Worm (Caenorhabditis elegans) whole organism, L4 larva: ENCODE measurements around the gene K01A6.6.
A peak's percentile ranks its signal among the peaks of the same experiment; 100 is the strongest.

ENCODE experiments used
- F10B5.3 ChIP-seq: sonication (generic microtip); optimal IDR thresholded peaks from 2 replicates; lab custom pipeline; 2016; ENCODE audit warnings: mild to moderate bottlenecking, missing genetic modification characterization, missing compliant biosample characterization
- F44E2.7 ChIP-seq: fragments of 200-800 bp; sonication (Bioruptor generic); IDR thresholded peaks from 2 replicates; pipeline ENCODE4 v2.1.2; 2022; ENCODE audit warnings: missing genetic modification characterization, missing compliant biosample characterization
- F49E8.2 ChIP-seq: sonication (generic microtip); optimal IDR thresholded peaks from 2 replicates; lab custom pipeline; 2016; ENCODE audit warnings: missing compliant biosample characterization, mild to moderate bottlenecking, missing genetic modification characterization, borderline replicate concordance
- R02D3.7 ChIP-seq: fragments of 150-350 bp; sonication (generic microtip); optimal IDR thresholded peaks from 3 replicates; lab custom pipeline; 2014; ENCODE audit warnings: missing biosample characterization, missing genetic modification characterization
- T20F7.1 ChIP-seq: fragments of 200-800 bp; sonication (Bioruptor generic); optimal IDR thresholded peaks from 2 replicates; lab custom pipeline; 2018; ENCODE audit warnings: mild to moderate bottlenecking, missing genetic modification characterization, missing compliant biosample characterization
- ZK337.2 ChIP-seq: fragments of 200-800 bp; sonication (Bioruptor generic); IDR thresholded peaks from 2 replicates; pipeline ENCODE4 v1.3.6; 2022; ENCODE audit warnings: missing genetic modification reagents, missing genetic modification characterization, missing compliant biosample characterization
- aha-1 ChIP-seq: fragments of 150-350 bp; peaks from one replicate; lab custom pipeline; 2014; ENCODE audit warnings: missing biosample characterization, missing genetic modification characterization
- ama-1 ChIP-seq: fragments of 150-350 bp; optimal IDR thresholded peaks from 2 replicates; lab custom pipeline; 2014; ENCODE audit warnings: inconsistent platforms, mixed read lengths
- attf-4 ChIP-seq: sonication (generic microtip); optimal IDR thresholded peaks from 3 replicates; lab custom pipeline; 2017; ENCODE audit warnings: missing biosample characterization, missing genetic modification characterization
- ces-1 ChIP-seq: fragments of 150-350 bp; sonication (generic microtip); optimal IDR thresholded peaks from 4 replicates; lab custom pipeline; 2014; ENCODE audit warnings: missing biosample characterization, missing genetic modification reagents, missing genetic modification characterization
- ctbp-1 ChIP-seq: fragments of 200-800 bp; sonication (Bioruptor generic); IDR thresholded peaks from 2 replicates; pipeline ENCODE4 v1.3.6; 2022; ENCODE audit warnings: missing genetic modification reagents, missing genetic modification characterization, missing compliant biosample characterization
- dpl-1 ChIP-seq: fragments of 150-350 bp; optimal IDR thresholded peaks from 2 replicates; lab custom pipeline; 2014; ENCODE audit warnings: missing biosample characterization, missing genetic modification reagents, missing genetic modification characterization
- duxl-1 ChIP-seq: sonication (generic microtip); optimal IDR thresholded peaks from 2 replicates; lab custom pipeline; 2016; ENCODE audit warnings: mild to moderate bottlenecking, missing genetic modification characterization, moderate library complexity, missing compliant biosample characterization; ENCODE audit not compliant: poor library complexity
- egl-27 ChIP-seq: sonication (generic microtip); optimal IDR thresholded peaks from 3 replicates; lab custom pipeline; 2017; ENCODE audit warnings: missing biosample characterization, missing genetic modification reagents, missing genetic modification characterization
- egl-43 ChIP-seq: fragments of 200-800 bp; sonication (Bioruptor generic); IDR thresholded peaks from 2 replicates; pipeline ENCODE4 v1.3.6; 2022; ENCODE audit warnings: missing genetic modification reagents, missing genetic modification characterization, missing compliant biosample characterization
- fkh-10 ChIP-seq: fragments of 150-350 bp; optimal IDR thresholded peaks from 2 replicates; lab custom pipeline; 2014; ENCODE audit warnings: missing biosample characterization, missing genetic modification reagents, missing genetic modification characterization
- fos-1 ChIP-seq: fragments of 150-350 bp; optimal IDR thresholded peaks from 2 replicates; lab custom pipeline; 2014; ENCODE audit warnings: missing biosample characterization, missing genetic modification characterization
- gei-8 ChIP-seq: fragments of 200-800 bp; sonication (Bioruptor generic); optimal IDR thresholded peaks from 2 replicates; lab custom pipeline; 2018; ENCODE audit warnings: mild to moderate bottlenecking, missing genetic modification characterization, missing compliant biosample characterization
- hif-1 ChIP-seq, 2 experiments: sonication (generic microtip); optimal IDR thresholded peaks; 2 replicates each; lab custom pipeline; 2016 to 2017; ENCODE audit warnings: missing compliant biosample characterization in 2 of 2, missing genetic modification characterization in 2 of 2, missing genetic modification reagents in 2 of 2, missing genotype in 2 of 2, mild to moderate bottlenecking in 1 of 2
- hlh-11 ChIP-seq: fragments of 200-800 bp; sonication (Bioruptor generic); optimal IDR thresholded peaks from 2 replicates; lab custom pipeline; 2018; ENCODE audit warnings: mild to moderate bottlenecking, missing genetic modification characterization, missing compliant biosample characterization
- lim-7 ChIP-seq: fragments of 200-800 bp; sonication (Bioruptor generic); IDR thresholded peaks from 2 replicates; pipeline ENCODE4 v1.3.6; 2022; ENCODE audit warnings: missing genetic modification characterization, missing compliant biosample characterization
- lin-1 ChIP-seq: fragments of 200-800 bp; sonication (Bioruptor generic); IDR thresholded peaks from 2 replicates; pipeline ENCODE4 v1.3.6; 2022; ENCODE audit warnings: missing genetic modification reagents, missing genetic modification characterization, missing compliant biosample characterization
- lin-29 ChIP-seq: fragments of 200-800 bp; sonication (Bioruptor generic); IDR thresholded peaks from 2 replicates; pipeline ENCODE4 v1.3.6; 2022; ENCODE audit warnings: missing genetic modification reagents, missing genetic modification characterization, missing compliant biosample characterization
- lin-38 ChIP-seq: fragments of 200-800 bp; sonication (Bioruptor generic); IDR thresholded peaks from 2 replicates; pipeline ENCODE4 v1.3.6; 2022; ENCODE audit warnings: missing genetic modification reagents, missing genetic modification characterization, missing compliant biosample characterization
- lin-39 ChIP-seq: fragments of 150-350 bp; optimal IDR thresholded peaks from 2 replicates; lab custom pipeline; 2014; ENCODE audit warnings: missing biosample characterization, missing genetic modification reagents, missing genetic modification characterization
- lsy-2 ChIP-seq, 2 experiments: fragments of 150-350 bp in 1 of 2; sonication (generic microtip) in 1 of 2; optimal IDR thresholded peaks; 2 replicates each; lab custom pipeline; 2014 to 2017; ENCODE audit warnings: missing biosample characterization in 2 of 2, missing genetic modification characterization in 2 of 2
- mdt-29 ChIP-seq: fragments of 200-800 bp; sonication (Bioruptor generic); IDR thresholded peaks from 2 replicates; pipeline ENCODE4 v1.3.6; 2022; ENCODE audit warnings: missing genetic modification reagents, missing genetic modification characterization, missing compliant biosample characterization
- mep-1 ChIP-seq: fragments of 150-350 bp; sonication (generic microtip); optimal IDR thresholded peaks from 3 replicates; lab custom pipeline; 2014; ENCODE audit warnings: missing biosample characterization, missing genetic modification characterization
- nhr-11 ChIP-seq: fragments of 150-350 bp; optimal IDR thresholded peaks from 2 replicates; lab custom pipeline; 2014; ENCODE audit warnings: missing biosample characterization, missing genetic modification characterization
- nhr-42 ChIP-seq: fragments of 200-800 bp; sonication (Bioruptor generic); IDR thresholded peaks from 2 replicates; pipeline ENCODE4 v1.3.6; 2022; ENCODE audit warnings: missing genetic modification characterization, missing compliant biosample characterization
- nhr-48 ChIP-seq: sonication (generic microtip); optimal IDR thresholded peaks from 2 replicates; lab custom pipeline; 2016; ENCODE audit warnings: mild to moderate bottlenecking, missing genetic modification characterization, missing compliant biosample characterization
- nhr-76 ChIP-seq: fragments of 150-350 bp; optimal IDR thresholded peaks from 2 replicates; lab custom pipeline; 2014; ENCODE audit warnings: missing biosample characterization, missing genetic modification characterization
- pha-4 ChIP-seq, 2 experiments: fragments of 150-350 bp in 1 of 2; fragments of 200-800 bp in 1 of 2; sonication (Bioruptor generic) in 1 of 2; IDR thresholded peaks in 1 of 2; optimal IDR thresholded peaks in 1 of 2; 2 replicates each; pipeline versions ENCODE4 v1.3.6 to Lab custom; 2014 to 2022; ENCODE audit warnings: missing genetic modification characterization in 2 of 2, missing genetic modification reagents in 2 of 2, missing biosample characterization in 1 of 2, missing compliant biosample characterization in 1 of 2
- php-3 ChIP-seq: fragments of 200-800 bp; sonication (Bioruptor generic); IDR thresholded peaks from 2 replicates; pipeline ENCODE4 v1.3.6; 2022; ENCODE audit warnings: missing genetic modification reagents, missing genetic modification characterization, missing compliant biosample characterization
- pqm-1 ChIP-seq: sonication (generic microtip); optimal IDR thresholded peaks from 2 replicates; lab custom pipeline; 2017; ENCODE audit warnings: missing biosample characterization, missing genetic modification characterization
- saeg-2 ChIP-seq: fragments of 200-800 bp; sonication (Bioruptor generic); IDR thresholded peaks from 2 replicates; pipeline ENCODE4 v1.3.6; 2022; ENCODE audit warnings: missing genetic modification reagents, missing genetic modification characterization, missing compliant biosample characterization
- sdz-12 ChIP-seq: fragments of 200-800 bp; sonication (Bioruptor generic); optimal IDR thresholded peaks from 2 replicates; lab custom pipeline; 2018; ENCODE audit warnings: mild to moderate bottlenecking, missing genetic modification characterization, missing compliant biosample characterization
- set-16 ChIP-seq: fragments of 200-800 bp; sonication (Bioruptor generic); IDR thresholded peaks from 2 replicates; pipeline ENCODE4 v1.3.6; 2022; ENCODE audit warnings: missing genetic modification reagents, missing genetic modification characterization, missing compliant biosample characterization
- skn-1 ChIP-seq: fragments of 150-350 bp; optimal IDR thresholded peaks from 2 replicates; lab custom pipeline; 2014; ENCODE audit warnings: missing biosample characterization, missing genetic modification characterization
- snpc-4 ChIP-seq: fragments of 150-350 bp; optimal IDR thresholded peaks from 2 replicates; lab custom pipeline; 2014; ENCODE audit warnings: missing biosample characterization, missing genetic modification characterization
- spr-1 ChIP-seq: sonication (generic microtip); optimal IDR thresholded peaks from 2 replicates; lab custom pipeline; 2016; ENCODE audit warnings: mild to moderate bottlenecking, missing genetic modification characterization, missing compliant biosample characterization
- tra-1 ChIP-seq: fragments of 200-800 bp; sonication (Bioruptor generic); IDR thresholded peaks from 2 replicates; pipeline ENCODE4 v1.3.6; 2022; ENCODE audit warnings: missing genetic modification reagents, missing genetic modification characterization, missing compliant biosample characterization
- unc-62 ChIP-seq, 3 experiments: fragments of 150-350 bp in 1 of 3; sonication (generic microtip); optimal IDR thresholded peaks in 2 of 3; peaks in 1 of 3; 1 replicate in 1 of 3; 2 replicates in 2 of 3; lab custom pipeline; 2014 to 2017; ENCODE audit warnings: missing biosample characterization in 3 of 3, missing genetic modification characterization in 3 of 3, missing genetic modification reagents in 3 of 3, missing genotype in 1 of 3
- zfp-3 ChIP-seq: fragments of 200-800 bp; sonication (Bioruptor generic); conservative IDR thresholded peaks from 2 replicates; pipeline ENCODE4 v1.3.6; 2022; ENCODE audit warnings: missing genetic modification reagents, missing genetic modification characterization, missing compliant biosample characterization
- zip-11 ChIP-seq: fragments of 200-800 bp; sonication (Bioruptor generic); IDR thresholded peaks from 2 replicates; pipeline ENCODE4 v1.3.6; 2022; ENCODE audit warnings: missing genetic modification characterization, missing compliant biosample characterization
- zip-2 ChIP-seq: fragments of 150-350 bp; optimal IDR thresholded peaks from 2 replicates; lab custom pipeline; 2014; ENCODE audit warnings: missing biosample characterization, missing genetic modification characterization
- ztf-11 ChIP-seq: fragments of 150-350 bp; optimal IDR thresholded peaks from 2 replicates; lab custom pipeline; 2014; ENCODE audit warnings: missing biosample characterization, missing genetic modification characterization
- ztf-7 ChIP-seq: fragments of 150-350 bp; optimal IDR thresholded peaks from 2 replicates; lab custom pipeline; 2014; ENCODE audit warnings: missing biosample characterization, missing genetic modification characterization

The K01A6.6 gene

DNA sequence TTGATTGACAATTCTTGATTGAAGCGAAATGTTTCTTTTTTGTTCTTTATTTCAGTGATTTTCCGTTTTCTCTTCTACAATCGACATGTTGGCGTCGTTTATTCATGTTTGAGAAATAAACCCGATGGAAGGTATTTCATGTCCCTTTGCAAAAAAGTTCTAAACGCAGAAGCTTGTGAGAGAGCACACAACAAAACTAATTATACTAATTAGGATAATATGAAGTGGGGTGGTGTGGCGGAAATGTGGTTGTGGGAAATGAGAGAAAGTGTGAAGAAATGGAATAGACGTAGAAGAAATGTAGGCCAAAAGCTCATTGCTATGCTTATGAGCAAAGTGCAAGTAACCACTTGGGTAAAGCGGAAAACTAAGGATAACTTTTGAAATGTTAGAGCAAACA is 47.7 kb downstream of the K01A6.6 start:
- TF ChIP-seq nhr-48 (no peak), egl-43 (GFP tag; lab: Robert Waterston, UW) (no peak)

DNA sequence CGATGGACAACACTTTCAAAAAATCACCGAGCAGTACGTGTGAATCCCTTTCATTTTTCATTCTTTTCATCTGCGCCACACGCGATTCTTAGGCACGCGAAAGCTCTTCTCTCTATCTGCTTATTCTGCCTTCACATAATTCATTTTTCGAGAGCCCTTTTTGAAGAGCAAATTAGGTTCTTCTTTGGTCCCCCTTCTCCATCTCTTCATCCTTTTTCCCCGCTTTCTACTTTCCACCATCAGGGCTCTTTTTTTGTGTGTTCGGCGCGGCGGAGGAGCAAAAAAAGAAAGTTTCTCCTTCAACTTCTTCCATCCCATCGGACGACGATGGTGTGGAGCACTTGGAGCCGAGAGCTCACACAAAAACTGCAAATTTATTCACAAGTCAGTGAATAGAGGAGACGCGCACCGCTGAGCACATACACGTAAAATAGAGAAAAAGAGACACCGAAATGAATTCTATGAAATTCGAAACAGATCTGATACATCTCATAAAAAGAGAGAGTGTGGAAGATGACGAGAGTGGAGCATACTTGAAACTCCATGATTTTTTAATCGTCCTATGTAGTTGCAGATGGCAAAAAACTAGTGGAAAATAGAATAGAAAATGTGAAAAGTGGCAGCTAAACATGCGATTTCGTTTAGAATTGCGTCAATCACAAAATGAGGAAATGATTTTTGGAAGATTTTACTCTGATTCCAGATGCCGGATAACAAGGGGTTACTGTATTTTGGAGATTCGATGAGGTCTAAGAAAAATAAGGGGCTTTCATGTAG is 50.1 kb downstream of the K01A6.6 start:
- TF ChIP-seq ztf-11 = no peak
- no peak for TF ChIP-seq tra-1 (GFP tag; lab: Robert Waterston, UW)
- TF ChIP-seq spr-1 = no peak
- TF ChIP-seq attf-4 (tag; lab: Kevin White, UChicago) = no peak
- peak; percentile 17; the same call in 1 of the 2 replicates for TF ChIP-seq set-16
- TF ChIP-seq zip-2 (tag; lab: Kevin White, UChicago) = no peak
- TF ChIP-seq ztf-7 (tag; lab: Kevin White, UChicago) = no peak
- TF ChIP-seq F49E8.2 = no peak
- no peak for TF ChIP-seq nhr-11 (tag; lab: Kevin White, UChicago)
- no peak for TF ChIP-seq nhr-42
- TF ChIP-seq ces-1 (GFP tag; lab: Kevin White, UChicago) = peak; percentile 9
- TF ChIP-seq pha-4 (GFP tag; IDR thresholded peaks at IDR 0.05; lab: Robert Waterston, UW) = no peak
- no peak for TF ChIP-seq pha-4 (tag; optimal IDR thresholded peaks at IDR 0.05; lab: Kevin White, UChicago)
- no peak for TF ChIP-seq lin-29 (GFP tag; lab: Robert Waterston, UW)
- no peak for TF ChIP-seq F10B5.3 (tag; lab: Kevin White, UChicago)
- no peak for TF ChIP-seq snpc-4 (tag; lab: Kevin White, UChicago)
- no peak for TF ChIP-seq lin-38 (GFP tag; lab: Robert Waterston, UW)
- TF ChIP-seq F44E2.7 (GFP tag; lab: Robert Waterston, UW) = no peak
- peak; percentile 30 for TF ChIP-seq aha-1 (tag; lab: Kevin White, UChicago)
- no peak for TF ChIP-seq mep-1 (tag; lab: Kevin White, UChicago)
- no peak for TF ChIP-seq ZK337.2 (GFP tag; lab: Robert Waterston, UW)
- TF ChIP-seq gei-8 (GFP tag; lab: Kevin White, UChicago) = no peak
- no peak for TF ChIP-seq pqm-1 (tag; lab: Kevin White, UChicago)
- TF ChIP-seq ctbp-1 = peak; percentile 59; the same call in 1 of the 2 replicates
- no peak for TF ChIP-seq mdt-29
- no peak for TF ChIP-seq skn-1
- TF ChIP-seq R02D3.7 (tag; lab: Kevin White, UChicago) = no peak
- TF ChIP-seq zfp-3 = no peak
- no peak for TF ChIP-seq egl-27 (tag; lab: Kevin White, UChicago)
- no peak for TF ChIP-seq duxl-1 (tag; lab: Kevin White, UChicago)
- TF ChIP-seq fos-1 (tag; lab: Kevin White, UChicago) = no peak
- TF ChIP-seq sdz-12 (GFP tag; lab: Kevin White, UChicago) = no peak
- TF ChIP-seq zip-11 (GFP tag; lab: Robert Waterston, UW) = no peak
- peak; percentile 50 for TF ChIP-seq fkh-10
- no peak for TF ChIP-seq php-3
- 0 out of 2 replicates have a peak, but pooled peaks have one; percentile 4 for TF ChIP-seq lim-7 (GFP tag; lab: Robert Waterston, UW)
- no peak for TF ChIP-seq T20F7.1 (GFP tag; lab: Kevin White, UChicago)
- TF ChIP-seq hlh-11 (tag; lab: Kevin White, UChicago) = no peak
- TF ChIP-seq unc-62 (GFP tag; optimal IDR thresholded peaks at IDR 0.05 in 1 of 2; lab: Kevin White, UChicago) = peak in 1 of 2 experiments; percentile 74
- TF ChIP-seq unc-62 (tag; optimal IDR thresholded peaks at IDR 0.05; lab: Kevin White, UChicago) = no peak
- no peak for TF ChIP-seq lin-39 (tag; lab: Kevin White, UChicago)
- no peak for TF ChIP-seq nhr-48
- no peak for TF ChIP-seq saeg-2
- TF ChIP-seq lsy-2 (tag; optimal IDR thresholded peaks at IDR 0.05; lab: Kevin White, UChicago) = peak in 1 of 2 experiments; percentile 4
- no peak for TF ChIP-seq dpl-1 (GFP tag; lab: Kevin White, UChicago)
- no peak for TF ChIP-seq hif-1 (tag; optimal IDR thresholded peaks at IDR 0.05; lab: Kevin White, UChicago)
- TF ChIP-seq lin-1 (GFP tag; lab: Robert Waterston, UW) = no peak
- TF ChIP-seq nhr-76 (tag; lab: Kevin White, UChicago) = no peak
- no peak for TF ChIP-seq ama-1 (lab: Kevin White, UChicago)
